Fruit fly (Drosophila melanogaster) whole organism, wandering third instar larva: Measurements from ENCODE around the gene beag.
A peak's percentile ranks its signal among the peaks of the same experiment; 100 is the strongest.

ENCODE experiments used
- GATAd ChIP-seq: sonication (Bioruptor generic); optimal IDR thresholded peaks from 2 replicates; lab custom pipeline; 2016; ENCODE audit warnings: missing biosample characterization, missing genetic modification characterization
- Hr78 ChIP-seq: fragments of >200 bp; optimal IDR thresholded peaks from 2 replicates; lab custom pipeline; 2017; ENCODE audit warnings: missing biosample characterization, missing genetic modification characterization
- Hr83 ChIP-seq: fragments of 200-300 bp; sonication (Bioruptor generic); optimal IDR thresholded peaks from 2 replicates; lab custom pipeline; 2016; ENCODE audit warnings: missing biosample characterization, mild to moderate bottlenecking, missing genetic modification characterization, moderate library complexity; ENCODE audit not compliant: poor library complexity, severe bottlenecking
- Sp1 ChIP-seq: fragments of 200-800 bp; sonication (Bioruptor generic); optimal IDR thresholded peaks from 3 replicates; lab custom pipeline; 2019; ENCODE audit warnings: missing biosample characterization, mild to moderate bottlenecking, missing genetic modification characterization, moderate library complexity
- Vsx2 ChIP-seq: fragments of 200-300, 225-300 bp; sonication (Bioruptor generic); optimal IDR thresholded peaks from 2 replicates; lab custom pipeline; 2018; ENCODE audit warnings: missing biosample characterization, missing genetic modification characterization; ENCODE audit not compliant: partially characterized antibody
- brk ChIP-seq: fragments of 200-800 bp; sonication (Bioruptor generic); optimal IDR thresholded peaks from 2 replicates; lab custom pipeline; 2016; ENCODE audit warnings: missing biosample characterization, mild to moderate bottlenecking, missing genetic modification characterization
- dmrt93B ChIP-seq: fragments of 200-800 bp; sonication (Bioruptor generic); optimal IDR thresholded peaks from 2 replicates; lab custom pipeline; 2018; ENCODE audit warnings: missing biosample characterization, mild to moderate bottlenecking, missing genetic modification characterization
- jim ChIP-seq: fragments of 175-275, 200-325 bp; sonication (Bioruptor generic); optimal IDR thresholded peaks from 2 replicates; lab custom pipeline; 2016; ENCODE audit warnings: missing biosample characterization, mild to moderate bottlenecking, missing genetic modification characterization
- lola ChIP-seq: fragments of >200 bp; optimal IDR thresholded peaks from 2 replicates; lab custom pipeline; 2017; ENCODE audit warnings: missing biosample characterization, missing genetic modification characterization
- psq ChIP-seq: fragments of 200-800 bp; sonication (Bioruptor generic); optimal IDR thresholded peaks from 3 replicates; lab custom pipeline; 2017; ENCODE audit warnings: missing biosample characterization, mild to moderate bottlenecking, missing genetic modification characterization, moderate library complexity
- tai ChIP-seq: sonication (Bioruptor generic); optimal IDR thresholded peaks from 2 replicates; lab custom pipeline; 2016; ENCODE audit warnings: missing biosample characterization, missing genetic modification characterization
- woc ChIP-seq: sonication (Bioruptor generic); optimal IDR thresholded peaks from 2 replicates; lab custom pipeline; 2016; ENCODE audit warnings: missing biosample characterization, mild to moderate bottlenecking, missing genetic modification characterization

DNA sequence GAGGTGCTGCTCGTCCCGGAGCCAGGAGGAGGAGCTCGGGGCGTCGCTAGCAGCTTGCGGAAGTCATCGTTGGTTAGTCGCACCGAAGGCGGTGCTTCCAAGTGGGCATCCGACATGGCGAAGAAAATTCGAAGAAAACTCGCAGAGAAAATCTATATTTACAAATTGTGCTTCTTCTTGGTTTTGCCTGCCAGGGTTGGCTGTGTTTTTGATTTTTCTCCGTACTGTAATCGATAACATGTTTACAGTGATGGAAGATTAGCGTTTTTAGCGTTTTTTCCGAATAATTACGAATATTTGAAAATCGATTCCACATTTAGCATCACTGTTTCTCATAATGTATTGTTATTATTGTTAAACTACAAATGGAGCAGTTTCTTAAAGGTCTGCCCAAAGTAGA is at the start of gene beag, which contains the start of gene Ada:
- TF ChIP-seq dmrt93B (GFP tag; lab: Kevin White, UChicago) = no peak
- TF ChIP-seq GATAd (GFP tag; lab: Kevin White, UChicago) = no peak
- no peak for TF ChIP-seq woc (GFP tag; lab: Kevin White, UChicago)
- TF ChIP-seq lola (GFP tag; lab: Kevin White, UChicago) = no peak
- TF ChIP-seq Hr78 (GFP tag; lab: Kevin White, UChicago) = no peak
- TF ChIP-seq psq (GFP tag; lab: Kevin White, UChicago) = no peak
- TF ChIP-seq Sp1 (GFP tag; lab: Kevin White, UChicago) = peak; percentile 15
- TF ChIP-seq brk (GFP tag; lab: Kevin White, UChicago) = no peak
- no peak for TF ChIP-seq Hr83 (GFP tag; lab: Kevin White, UChicago)
- TF ChIP-seq Vsx2 (GFP tag; lab: Kevin White, UChicago) = no peak
- no peak for TF ChIP-seq jim (GFP tag; lab: Kevin White, UChicago)
- no peak for TF ChIP-seq tai (GFP tag; lab: Kevin White, UChicago)
